Fruit fly (Drosophila melanogaster): ENCODE measurements around the gene Gr93c.

Gr93c gene

dm6 chr3R:21857509-21857908 lies 12.4 kb upstream of the Gr93c start:
- TF ChIP-seq CG12768 (GFP tag; optimal IDR thresholded peaks at IDR 0.05): no peak
- TF ChIP-seq tj (GFP tag; optimal IDR thresholded peaks at IDR 0.05): no peak
- TF ChIP-seq kay (GFP tag; ENCODE audit: borderline replicate concordance): no peak
- TF ChIP-seq CG5204 (GFP tag; optimal IDR thresholded peaks at IDR 0.05): no peak
- no peak for TF ChIP-seq CG1620 (GFP tag; optimal IDR thresholded peaks at IDR 0.05)
- TF ChIP-seq Mnt (GFP tag; optimal IDR thresholded peaks at IDR 0.05): no peak
- no peak for TF ChIP-seq toe (GFP tag; optimal IDR thresholded peaks at IDR 0.05)
- no peak for TF ChIP-seq CG7045 (GFP tag; optimal IDR thresholded peaks at IDR 0.05)
- no peak for TF ChIP-seq CG33017 (tag; optimal IDR thresholded peaks at IDR 0.05)
- TF ChIP-seq ovo (GFP tag; optimal IDR thresholded peaks at IDR 0.05): no peak
- TF ChIP-seq Hr96 (GFP tag; optimal IDR thresholded peaks at IDR 0.05): no peak
- TF ChIP-seq bab1 (GFP tag; optimal IDR thresholded peaks at IDR 0.05): no peak
- TF ChIP-seq pad (GFP tag; optimal IDR thresholded peaks at IDR 0.05): no peak
- TF ChIP-seq cic (GFP tag; optimal IDR thresholded peaks at IDR 0.05): no peak
- TF ChIP-seq Clk (GFP tag; optimal IDR thresholded peaks at IDR 0.05): no peak
- no peak for TF ChIP-seq Crg-1 (GFP tag; optimal IDR thresholded peaks at IDR 0.05)
- no peak for TF ChIP-seq CG14711 (tag; optimal IDR thresholded peaks at IDR 0.05)
- TF ChIP-seq CG7101 (tag; optimal IDR thresholded peaks at IDR 0.05): no peak
- TF ChIP-seq CG11617 (GFP tag; optimal IDR thresholded peaks at IDR 0.05): no peak
- TF ChIP-seq cnc (optimal IDR thresholded peaks at IDR 0.05): no peak

dm6 chr3R:21856873-21857243 lies 11.8 kb upstream of the Gr93c start:
- TF ChIP-seq CG7101 (tag; optimal IDR thresholded peaks at IDR 0.05) (no peak), CG7045 (GFP tag; optimal IDR thresholded peaks at IDR 0.05) (peak; percentile 2), toe (GFP tag; optimal IDR thresholded peaks at IDR 0.05) (no peak), Crg-1 (GFP tag; optimal IDR thresholded peaks at IDR 0.05) (peak; percentile 13)

dm6 chr3R:21856098-21856872 lies 11.2 kb upstream of the Gr93c start, which contains the start of gene glec:
glec (minus strand) TSS chr3R:21856266.
- TF ChIP-seq Clk (GFP tag; optimal IDR thresholded peaks at IDR 0.05) (no peak), CG1620 (GFP tag; optimal IDR thresholded peaks at IDR 0.05) (peak; percentile 59), Mnt (GFP tag; optimal IDR thresholded peaks at IDR 0.05) (peak; percentile 49), Crg-1 (GFP tag; optimal IDR thresholded peaks at IDR 0.05) (no peak), CG11617 (GFP tag; optimal IDR thresholded peaks at IDR 0.05) (peak; percentile 50), ovo (GFP tag; optimal IDR thresholded peaks at IDR 0.05) (peak; percentile 28), tj (GFP tag; optimal IDR thresholded peaks at IDR 0.05) (peak; percentile 47), cnc (optimal IDR thresholded peaks at IDR 0.05) (no peak), CG33017 (tag; optimal IDR thresholded peaks at IDR 0.05) (peak; percentile 47), Hr96 (GFP tag; optimal IDR thresholded peaks at IDR 0.05) (peak; percentile 54), CG7101 (tag; optimal IDR thresholded peaks at IDR 0.05) (peak; percentile 13), toe (GFP tag; optimal IDR thresholded peaks at IDR 0.05) (peak; percentile 55), CG5204 (GFP tag; optimal IDR thresholded peaks at IDR 0.05) (peak; percentile 68), kay (GFP tag; ENCODE audit: borderline replicate concordance) (peak; percentile 86), CG12768 (GFP tag; optimal IDR thresholded peaks at IDR 0.05) (peak; percentile 1), CG14711 (tag; optimal IDR thresholded peaks at IDR 0.05) (peak; percentile 2), cic (GFP tag; optimal IDR thresholded peaks at IDR 0.05) (peak; percentile 42), pad (GFP tag; optimal IDR thresholded peaks at IDR 0.05) (no peak), bab1 (GFP tag; optimal IDR thresholded peaks at IDR 0.05) (peak; percentile 49), CG7045 (GFP tag; optimal IDR thresholded peaks at IDR 0.05) (no peak)

dm6 chr3R:21855469-21855826 lies 10.4 kb upstream of the Gr93c start:
- TF ChIP-seq CG33017 (tag; optimal IDR thresholded peaks at IDR 0.05) (no peak), CG7101 (tag; optimal IDR thresholded peaks at IDR 0.05) (no peak), pad (GFP tag; optimal IDR thresholded peaks at IDR 0.05) (no peak), ovo (GFP tag; optimal IDR thresholded peaks at IDR 0.05) (no peak), Mnt (GFP tag; optimal IDR thresholded peaks at IDR 0.05) (no peak), bab1 (GFP tag; optimal IDR thresholded peaks at IDR 0.05) (no peak), Clk (GFP tag; optimal IDR thresholded peaks at IDR 0.05) (no peak), CG1620 (GFP tag; optimal IDR thresholded peaks at IDR 0.05) (no peak), cic (GFP tag; optimal IDR thresholded peaks at IDR 0.05) (no peak), Hr96 (GFP tag; optimal IDR thresholded peaks at IDR 0.05) (no peak), tj (GFP tag; optimal IDR thresholded peaks at IDR 0.05) (no peak)

- TF ChIP-seq CG1620 (GFP tag; optimal IDR thresholded peaks at IDR 0.05): no peak
- TF ChIP-seq CG7045 (GFP tag; optimal IDR thresholded peaks at IDR 0.05): no peak
- no peak for TF ChIP-seq ovo (GFP tag; optimal IDR thresholded peaks at IDR 0.05)
- no peak for TF ChIP-seq CG5204 (GFP tag; optimal IDR thresholded peaks at IDR 0.05)
- TF ChIP-seq kay (GFP tag; ENCODE audit: borderline replicate concordance): peak; percentile 79
- no peak for TF ChIP-seq tj (GFP tag; optimal IDR thresholded peaks at IDR 0.05)
Measured at dm6 chr3R:21854574-21855468, 9.8 kb upstream of the Gr93c start.

Measured in whole organism, adult.